Fruit fly (Drosophila melanogaster) Kc167 (cell line): Measurements from ENCODE around the gene CG2685.

Experiments
- Myc ChIP-seq: fragments of >200 bp; optimal IDR thresholded peaks from 2 replicates; lab custom pipeline; 2017; ENCODE audit warnings: missing external identifiers
- Sin3A ChIP-seq: fragments of >200 bp; optimal IDR thresholded peaks from 2 replicates; lab custom pipeline; 2018; ENCODE audit warnings: missing external identifiers
- h ChIP-seq: fragments of >200 bp; optimal IDR thresholded peaks from 3 replicates; lab custom pipeline; 2018; ENCODE audit warnings: missing external identifiers
- insv ChIP-seq: fragments of >200 bp; optimal IDR thresholded peaks from 3 replicates; lab custom pipeline; 2018; ENCODE audit warnings: missing external identifiers
- psq ChIP-seq: fragments of >200 bp; optimal IDR thresholded peaks from 2 replicates; lab custom pipeline; 2017; ENCODE audit warnings: missing external identifiers
- ttk ChIP-seq: sonication (Bioruptor generic); optimal IDR thresholded peaks from 2 replicates; lab custom pipeline; 2017; ENCODE audit warnings: missing external identifiers

The CG2685 gene

dm6 chrX:2685580-2685979 is 28.2 kb downstream of the CG2685 start, which contains the start of gene per:
Gene per (plus strand): TSS chrX:2685580.
- TF ChIP-seq Myc (lab: Kevin White, UChicago) (no peak), Sin3A (lab: Kevin White, UChicago) (no peak), insv (lab: Kevin White, UChicago) (no peak), psq (lab: Kevin White, UChicago) (no peak), h (lab: Kevin White, UChicago) (no peak), ttk (no peak)

- TF ChIP-seq Myc (lab: Kevin White, UChicago) = no peak
- TF ChIP-seq ttk = no peak
- no peak for TF ChIP-seq psq (lab: Kevin White, UChicago)
- no peak for TF ChIP-seq h (lab: Kevin White, UChicago)
- TF ChIP-seq insv (lab: Kevin White, UChicago) = no peak
- no peak for TF ChIP-seq Sin3A (lab: Kevin White, UChicago)
Measured at dm6 chrX:2685022-2685421, 28.7 kb downstream of the CG2685 start.

dm6 chrX:2684442-2684841 is 29.3 kb downstream of the CG2685 start:
- TF ChIP-seq h (lab: Kevin White, UChicago) = no peak

dm6 chrX:2683926-2684325 is 29.8 kb downstream of the CG2685 start:
- TF ChIP-seq psq (lab: Kevin White, UChicago) = no peak
- TF ChIP-seq h (lab: Kevin White, UChicago) = no peak
- no peak for TF ChIP-seq Sin3A (lab: Kevin White, UChicago)
- TF ChIP-seq insv (lab: Kevin White, UChicago) = no peak
- TF ChIP-seq ttk = no peak

- no peak for TF ChIP-seq psq (lab: Kevin White, UChicago)
- no peak for TF ChIP-seq Sin3A (lab: Kevin White, UChicago)
- no peak for TF ChIP-seq ttk
- TF ChIP-seq Myc (lab: Kevin White, UChicago) = no peak
- TF ChIP-seq insv (lab: Kevin White, UChicago) = no peak
- TF ChIP-seq h (lab: Kevin White, UChicago) = no peak
Measured at dm6 chrX:2682832-2683231, 30.9 kb downstream of the CG2685 start, which contains the start of gene CG2652. Gene CG2652 (minus strand): TSS chrX:2682932.

- TF ChIP-seq Sin3A (lab: Kevin White, UChicago) = no peak
- no peak for TF ChIP-seq psq (lab: Kevin White, UChicago)
- TF ChIP-seq insv (lab: Kevin White, UChicago) = no peak
- TF ChIP-seq Myc (lab: Kevin White, UChicago) = no peak
- TF ChIP-seq h (lab: Kevin White, UChicago) = no peak
- TF ChIP-seq ttk = no peak
Measured at dm6 chrX:2681601-2682000, 32.2 kb downstream of the CG2685 start, which contains the start of gene HLH3B. Gene HLH3B (minus strand): TSS chrX:2681723.

- TF ChIP-seq Myc (lab: Kevin White, UChicago) = no peak
- no peak for TF ChIP-seq Sin3A (lab: Kevin White, UChicago)
- TF ChIP-seq insv (lab: Kevin White, UChicago) = no peak
- TF ChIP-seq h (lab: Kevin White, UChicago) = no peak
- no peak for TF ChIP-seq ttk
- TF ChIP-seq psq (lab: Kevin White, UChicago) = no peak
Measured at dm6 chrX:2677024-2677589, 36.7 kb downstream of the CG2685 start.

dm6 chrX:2663416-2663815 is 50.3 kb downstream of the CG2685 start:
- TF ChIP-seq Myc (lab: Kevin White, UChicago) = no peak
- TF ChIP-seq insv (lab: Kevin White, UChicago) = no peak
- TF ChIP-seq Sin3A (lab: Kevin White, UChicago) = no peak
- TF ChIP-seq ttk = no peak
- no peak for TF ChIP-seq h (lab: Kevin White, UChicago)
- no peak for TF ChIP-seq psq (lab: Kevin White, UChicago)

dm6 chrX:2662540-2663133 is 51.1 kb downstream of the CG2685 start:
- no peak for TF ChIP-seq h (lab: Kevin White, UChicago)
- TF ChIP-seq psq (lab: Kevin White, UChicago) = no peak
- TF ChIP-seq Myc (lab: Kevin White, UChicago) = no peak
- no peak for TF ChIP-seq Sin3A (lab: Kevin White, UChicago)
- no peak for TF ChIP-seq insv (lab: Kevin White, UChicago)
- no peak for TF ChIP-seq ttk

dm6 chrX:2661758-2662157 is 52.0 kb downstream of the CG2685 start:
- TF ChIP-seq insv (lab: Kevin White, UChicago) = no peak
- no peak for TF ChIP-seq psq (lab: Kevin White, UChicago)
- TF ChIP-seq Myc (lab: Kevin White, UChicago) = no peak
- no peak for TF ChIP-seq ttk
- no peak for TF ChIP-seq h (lab: Kevin White, UChicago)
- no peak for TF ChIP-seq Sin3A (lab: Kevin White, UChicago)
